Fruit fly (Drosophila melanogaster) whole organism, embryonic: ENCODE results near the gene CG10550.
A peak's percentile ranks its signal among the peaks of the same experiment; 100 is the strongest.

Experiments used
- CG10321 ChIP-seq: fragments of 200-800 bp; sonication (Bioruptor generic); IDR thresholded peaks from 2 replicates; pipeline ENCODE4 v1.3.6; 2022; ENCODE audit warnings: missing biosample characterization, missing genetic modification characterization
- CG15073 ChIP-seq: fragments of 200-800 bp; sonication (Bioruptor generic); optimal IDR thresholded peaks from 2 replicates; lab custom pipeline; 2016; ENCODE audit warnings: missing biosample characterization, missing genetic modification characterization
- CG15479 ChIP-seq: fragments of 200-800 bp; sonication (Bioruptor generic); optimal IDR thresholded peaks from 3 replicates; lab custom pipeline; 2019; ENCODE audit warnings: missing biosample characterization, mild to moderate bottlenecking, missing genetic modification characterization, moderate library complexity
- CG17359 ChIP-seq: fragments of 200-800 bp; sonication (Bioruptor generic); optimal IDR thresholded peaks from 3 replicates; lab custom pipeline; 2018; ENCODE audit warnings: missing biosample characterization, mild to moderate bottlenecking, missing genetic modification characterization, moderate library complexity
- CG3065 ChIP-seq: fragments of 200-800 bp; sonication (Bioruptor generic); optimal IDR thresholded peaks from 2 replicates; lab custom pipeline; 2016; ENCODE audit warnings: missing biosample characterization, missing genetic modification characterization
- CG42726 ChIP-seq: fragments of 200-800 bp; sonication (Bioruptor generic); IDR thresholded peaks from 2 replicates; pipeline ENCODE4 v1.3.6; 2022; ENCODE audit warnings: missing biosample characterization, missing genetic modification characterization; ENCODE audit not compliant: partially characterized antibody
- CG4707 ChIP-seq: fragments of 200-800 bp; sonication (Bioruptor generic); optimal IDR thresholded peaks from 2 replicates; lab custom pipeline; 2018; ENCODE audit warnings: missing biosample characterization, mild to moderate bottlenecking, missing genetic modification characterization, moderate library complexity
- CG5180 ChIP-seq: fragments of 200-800 bp; sonication (Bioruptor generic); optimal IDR thresholded peaks from 3 replicates; lab custom pipeline; 2017; ENCODE audit warnings: missing biosample characterization, missing genetic modification characterization, mild to moderate bottlenecking, moderate library complexity, missing genetic modification reagents
- CG7372 ChIP-seq: fragments of 200-800 bp; sonication (Bioruptor generic); IDR thresholded peaks from 2 replicates; pipeline ENCODE4 v1.3.6; 2022; ENCODE audit warnings: missing biosample characterization, missing genetic modification characterization
- CG7786 ChIP-seq: fragments of 200-800 bp; sonication (Bioruptor generic); optimal IDR thresholded peaks from 2 replicates; lab custom pipeline; 2016; ENCODE audit warnings: missing biosample characterization, missing genetic modification characterization
- CG7987 ChIP-seq: fragments of 200-800 bp; sonication (Bioruptor generic); optimal IDR thresholded peaks from 2 replicates; lab custom pipeline; 2018; ENCODE audit warnings: missing biosample characterization, mild to moderate bottlenecking, missing genetic modification characterization, moderate library complexity
- CG8281 ChIP-seq: fragments of 200-800 bp; sonication (Bioruptor generic); optimal IDR thresholded peaks from 2 replicates; lab custom pipeline; 2018; ENCODE audit warnings: missing biosample characterization, mild to moderate bottlenecking, missing genetic modification characterization, moderate library complexity
- CG9727 ChIP-seq: fragments of 200-800 bp; sonication (Bioruptor generic); optimal IDR thresholded peaks from 3 replicates; lab custom pipeline; 2017; ENCODE audit warnings: missing biosample characterization, mild to moderate bottlenecking, missing genetic modification characterization
- CG9817 ChIP-seq: fragments of 200-800 bp; sonication (Bioruptor generic); optimal IDR thresholded peaks from 2 replicates; lab custom pipeline; 2018; ENCODE audit warnings: missing biosample characterization, mild to moderate bottlenecking, missing genetic modification characterization, moderate library complexity
- CkIIα-i1 ChIP-seq: fragments of 200-800 bp; sonication (Bioruptor generic); IDR thresholded peaks from 2 replicates; pipeline ENCODE4 v1.3.6; 2022; ENCODE audit warnings: missing biosample characterization, missing genetic modification characterization
- Dip2 ChIP-seq: fragments of 200-800 bp; sonication (Bioruptor generic); IDR thresholded peaks from 2 replicates; pipeline ENCODE4 v1.3.6; 2022; ENCODE audit warnings: missing biosample characterization, missing genetic modification characterization
- Drgx ChIP-seq: fragments of 200-800 bp; sonication (Bioruptor generic); IDR thresholded peaks from 2 replicates; pipeline ENCODE4 v1.3.6; 2022; ENCODE audit warnings: missing biosample characterization, missing genetic modification characterization
- Ets65A ChIP-seq: fragments of 200-800 bp; sonication (Bioruptor generic); peaks from one replicate; lab custom pipeline; 2016; ENCODE audit warnings: missing biosample characterization, missing genetic modification characterization
- Hr78 ChIP-seq, 2 experiments: fragments of 200-800 bp in 1 of 2; fragments of >200 bp in 1 of 2; sonication (Bioruptor generic) in 1 of 2; optimal IDR thresholded peaks; 2 replicates each; lab custom pipeline; 2017 to 2019; ENCODE audit warnings: missing biosample characterization in 2 of 2, missing genetic modification characterization in 2 of 2, mild to moderate bottlenecking in 1 of 2, moderate library complexity in 1 of 2
- NK7.1 ChIP-seq: fragments of 200-800 bp; sonication (Bioruptor generic); optimal IDR thresholded peaks from 3 replicates; lab custom pipeline; 2016; ENCODE audit warnings: missing biosample characterization, missing genetic modification characterization
- Neu2 ChIP-seq: fragments of 200-800 bp; sonication (Bioruptor generic); optimal IDR thresholded peaks from 3 replicates; lab custom pipeline; 2016; ENCODE audit warnings: missing biosample characterization, missing genetic modification characterization, borderline replicate concordance
- Nf-YA ChIP-seq: fragments of 200-800 bp; sonication (Bioruptor generic); IDR thresholded peaks from 2 replicates; pipeline ENCODE4 v1.3.6; 2022; ENCODE audit warnings: missing biosample characterization, missing genetic modification characterization
- PHDP ChIP-seq: fragments of 200-800 bp; sonication (Bioruptor generic); optimal IDR thresholded peaks from 3 replicates; lab custom pipeline; 2018; ENCODE audit warnings: missing biosample characterization, mild to moderate bottlenecking, missing genetic modification characterization, moderate library complexity
- Sry-β ChIP-seq: fragments of 200-800 bp; sonication (Bioruptor generic); optimal IDR thresholded peaks from 2 replicates; lab custom pipeline; 2018; ENCODE audit warnings: missing biosample characterization, mild to moderate bottlenecking, missing genetic modification characterization, moderate library complexity
- Trl ChIP-seq, 3 experiments: fragments of >200 bp in 2 of 3; fragments of 200-800 bp in 1 of 3; sonication (Bioruptor generic) in 1 of 3; optimal IDR thresholded peaks; 2 replicates in 1 of 3; 3 replicates in 2 of 3; lab custom pipeline; 2016 to 2017; ENCODE audit warnings: missing biosample characterization in 1 of 3, missing genetic modification characterization in 1 of 3
- Vsx1 ChIP-seq: fragments of 200-800 bp; sonication (Bioruptor generic); optimal IDR thresholded peaks from 2 replicates; lab custom pipeline; 2017; ENCODE audit warnings: missing biosample characterization, mild to moderate bottlenecking, missing genetic modification characterization, missing genetic modification reagents
- ap ChIP-seq: fragments of 200-800 bp; sonication (Bioruptor generic); IDR thresholded peaks from 2 replicates; pipeline ENCODE4 v1.3.6; 2022; ENCODE audit warnings: missing biosample characterization, missing genetic modification characterization
- cwo ChIP-seq: fragments of 200-800 bp; sonication (Bioruptor generic); optimal IDR thresholded peaks from 3 replicates; lab custom pipeline; 2017; ENCODE audit warnings: missing biosample characterization, missing genetic modification characterization, mild to moderate bottlenecking, moderate library complexity, missing genetic modification reagents
- dimm ChIP-seq: fragments of 200-800 bp; sonication (Bioruptor generic); IDR thresholded peaks from 2 replicates; pipeline ENCODE4 v1.3.6; 2022; ENCODE audit warnings: missing biosample characterization, missing genetic modification characterization
- dysf ChIP-seq: fragments of 200-800 bp; sonication (Bioruptor generic); IDR thresholded peaks from 3 replicates; pipeline ENCODE4 v1.3.6; 2022; ENCODE audit warnings: missing biosample characterization, missing genetic modification characterization
- emc ChIP-seq: fragments of 200-800 bp; sonication (Bioruptor generic); optimal IDR thresholded peaks from 2 replicates; lab custom pipeline; 2016; ENCODE audit warnings: missing biosample characterization, missing genetic modification characterization
- exex ChIP-seq: fragments of 200-800 bp; sonication (Bioruptor generic); optimal IDR thresholded peaks from 4 replicates; lab custom pipeline; 2018; ENCODE audit warnings: missing biosample characterization, mild to moderate bottlenecking, missing genetic modification characterization, moderate library complexity
- fd64A ChIP-seq: fragments of 200-800 bp; sonication (Bioruptor generic); optimal IDR thresholded peaks from 3 replicates; lab custom pipeline; 2018; ENCODE audit warnings: missing biosample characterization, mild to moderate bottlenecking, missing genetic modification characterization
- hbn ChIP-seq: fragments of 200-800 bp; sonication (Bioruptor generic); IDR thresholded peaks from 2 replicates; pipeline ENCODE4 v1.3.6; 2022; ENCODE audit warnings: missing biosample characterization, missing genetic modification characterization; ENCODE audit not compliant: partially characterized antibody
- lmd ChIP-seq: fragments of 200-800 bp; sonication (Bioruptor generic); IDR thresholded peaks from 2 replicates; pipeline ENCODE4 v1.3.6; 2022; ENCODE audit warnings: missing biosample characterization, missing genetic modification characterization
- mirr ChIP-seq: fragments of 200-800 bp; sonication (Bioruptor generic); optimal IDR thresholded peaks from 3 replicates; lab custom pipeline; 2018; ENCODE audit warnings: missing biosample characterization, mild to moderate bottlenecking, missing genetic modification characterization
- nerfin-1 ChIP-seq: fragments of 200-800 bp; sonication (Bioruptor generic); optimal IDR thresholded peaks from 3 replicates; lab custom pipeline; 2019; ENCODE audit warnings: missing biosample characterization, mild to moderate bottlenecking, missing genetic modification characterization, moderate library complexity
- oc ChIP-seq: fragments of 200-800 bp; sonication (Bioruptor generic); optimal IDR thresholded peaks from 2 replicates; lab custom pipeline; 2018; ENCODE audit warnings: missing biosample characterization, mild to moderate bottlenecking, missing genetic modification characterization, moderate library complexity
- p53 ChIP-seq: fragments of 200-800 bp; sonication (Bioruptor generic); optimal IDR thresholded peaks from 2 replicates; lab custom pipeline; 2016; ENCODE audit warnings: missing biosample characterization, missing genetic modification characterization
- pfk ChIP-seq: fragments of 200-800 bp; sonication (Bioruptor generic); optimal IDR thresholded peaks from 2 replicates; lab custom pipeline; 2018; ENCODE audit warnings: missing biosample characterization, mild to moderate bottlenecking, missing genetic modification characterization, moderate library complexity
- pho ChIP-seq: fragments of 200-800 bp; sonication (Bioruptor generic); optimal IDR thresholded peaks from 2 replicates; lab custom pipeline; 2016; ENCODE audit warnings: missing biosample characterization, missing genetic modification characterization
- pnt ChIP-seq: fragments of 200-800 bp; sonication (Bioruptor generic); optimal IDR thresholded peaks from 3 replicates; lab custom pipeline; 2016; ENCODE audit warnings: missing biosample characterization, missing genetic modification characterization
- sd ChIP-seq: fragments of 200-800 bp; sonication (Bioruptor generic); optimal IDR thresholded peaks from 3 replicates; lab custom pipeline; 2018; ENCODE audit warnings: missing biosample characterization, mild to moderate bottlenecking, missing genetic modification characterization, moderate library complexity
- sim ChIP-seq: fragments of 200-800 bp; sonication (Bioruptor generic); IDR thresholded peaks from 2 replicates; pipeline ENCODE4 v1.3.6; 2022; ENCODE audit warnings: missing biosample characterization, missing genetic modification characterization
- ssp ChIP-seq: fragments of 200-800 bp; sonication (Bioruptor generic); IDR thresholded peaks from 2 replicates; pipeline ENCODE4 v1.3.6; 2022; ENCODE audit warnings: missing biosample characterization, missing genetic modification characterization
- sug ChIP-seq: fragments of 200-800 bp; optimal IDR thresholded peaks from 2 replicates; lab custom pipeline; 2019; ENCODE audit warnings: missing biosample characterization, mild to moderate bottlenecking, missing genetic modification characterization, moderate library complexity
- tna ChIP-seq: fragments of 200-800 bp; sonication (Bioruptor generic); IDR thresholded peaks from 2 replicates; pipeline ENCODE4 v1.3.6; 2022; ENCODE audit warnings: missing biosample characterization, missing genetic modification characterization; ENCODE audit not compliant: partially characterized antibody
- tup ChIP-seq: fragments of 200-800 bp; sonication (Bioruptor generic); optimal IDR thresholded peaks from 2 replicates; lab custom pipeline; 2016; ENCODE audit warnings: missing biosample characterization, mild to moderate bottlenecking, missing genetic modification characterization, moderate library complexity
- yki ChIP-seq: fragments of >200 bp; optimal IDR thresholded peaks from 3 replicates; lab custom pipeline; 2018
- z ChIP-seq: fragments of 200-800 bp; sonication (Bioruptor generic); IDR thresholded peaks from 3 replicates; pipeline ENCODE4 v1.3.6; 2022; ENCODE audit warnings: missing biosample characterization, missing genetic modification characterization
- zfh1 ChIP-seq: fragments of 200-800 bp; sonication (Bioruptor generic); IDR thresholded peaks from 3 replicates; pipeline ENCODE4 v1.3.6; 2022; ENCODE audit warnings: missing biosample characterization, missing genetic modification characterization

The CG10550 gene

DNA sequence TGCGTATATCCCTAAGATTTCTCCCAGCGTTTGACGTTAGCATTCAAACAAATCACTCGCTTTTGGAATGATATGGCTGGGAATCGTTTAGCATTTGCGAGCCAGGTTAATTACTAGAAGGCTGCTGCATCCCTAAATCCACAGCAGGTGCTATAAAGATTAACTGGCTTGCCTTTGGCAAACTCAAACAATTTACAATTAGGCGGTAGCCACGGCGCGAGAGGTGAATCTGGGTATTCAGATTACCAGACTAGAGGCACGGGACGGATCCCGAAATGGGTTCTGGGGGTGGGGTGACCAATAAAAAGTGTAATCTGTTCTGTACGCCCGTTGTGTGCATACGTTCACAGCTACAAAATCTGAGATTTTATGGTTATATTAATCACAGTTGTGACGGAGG lies 27.0 kb downstream of the CG10550 start, which contains the start of gene CG11892 (continued):
- TF ChIP-seq CkIIα-i1 (GFP tag; lab: Robert Waterston, UW) (no peak), yki (lab: Kevin White, UChicago) (no peak), mirr (no peak), z (GFP tag; lab: Robert Waterston, UW) (no peak), dimm (GFP tag; lab: Robert Waterston, UW) (no peak), Trl (optimal IDR thresholded peaks at IDR 0.05; lab: Kevin White, UChicago) (no peak), Trl (GFP tag; optimal IDR thresholded peaks at IDR 0.05; lab: Kevin White, UChicago) (no peak), zfh1 (GFP tag; lab: Robert Waterston, UW) (no peak), dysf (GFP tag; lab: Robert Waterston, UW) (no peak), CG42726 (no peak), emc (GFP tag; lab: Kevin White, UChicago) (no peak), CG8281 (tag; lab: Kevin White, UChicago) (peak; percentile 19), CG7372 (no peak), pnt (GFP tag; lab: Kevin White, UChicago) (no peak), Sry-β (GFP tag; lab: Kevin White, UChicago) (no peak), sd (tag; lab: Kevin White, UChicago) (peak; percentile 31), CG7786 (GFP tag; lab: Kevin White, UChicago) (no peak), CG15073 (GFP tag; lab: Kevin White, UChicago) (no peak), sug (tag; lab: Kevin White, UChicago) (peak; percentile 48), pfk (no peak), CG15479 (GFP tag; lab: Kevin White, UChicago) (no peak), lmd (GFP tag; lab: Robert Waterston, UW) (no peak), NK7.1 (GFP tag; lab: Kevin White, UChicago) (no peak), sim (GFP tag; lab: Robert Waterston, UW) (no peak), Dip2 (no peak), Nf-YA (GFP tag; lab: Robert Waterston, UW) (no peak), CG5180 (peak; percentile 33), hbn (GFP tag; lab: Robert Waterston, UW) (no peak), ssp (no peak), cwo (GFP tag; lab: Kevin White, UChicago) (peak; percentile 54), ap (no peak), Neu2 (GFP tag; lab: Kevin White, UChicago) (no peak), exex (tag; lab: Kevin White, UChicago) (peak; percentile 15), CG10321 (GFP tag; lab: Robert Waterston, UW) (no peak), PHDP (tag; lab: Kevin White, UChicago) (peak; percentile 58), tup (no peak), CG17359 (tag; lab: Kevin White, UChicago) (peak; percentile 60), CG4707 (GFP tag; lab: Kevin White, UChicago) (peak; percentile 39), nerfin-1 (tag; lab: Kevin White, UChicago) (no peak), CG7987 (GFP tag; lab: Kevin White, UChicago) (peak; percentile 80), Hr78 (GFP tag; optimal IDR thresholded peaks at IDR 0.05; lab: Kevin White, UChicago) (no peak), CG9817 (tag; lab: Kevin White, UChicago) (peak; percentile 52), CG9727 (GFP tag; lab: Kevin White, UChicago) (no peak), tna (GFP tag; lab: Robert Waterston, UW) (no peak), Ets65A (GFP tag; lab: Kevin White, UChicago) (peak; percentile 88), pho (no peak), CG3065 (GFP tag; lab: Kevin White, UChicago) (no peak), Vsx1 (GFP tag; lab: Kevin White, UChicago) (peak; percentile 45), p53 (GFP tag; lab: Kevin White, UChicago) (no peak), fd64A (GFP tag; lab: Kevin White, UChicago) (peak; percentile 19), Drgx (no peak), oc (tag; lab: Kevin White, UChicago) (no peak)
